Worm (Caenorhabditis elegans) whole organism, L3 larva: ENCODE results near the gene str-43.

Source experiments
- R02D3.7 ChIP-seq: fragments of 150-350 bp; optimal IDR thresholded peaks from 2 replicates; lab custom pipeline; 2014; ENCODE audit warnings: missing biosample characterization, missing genetic modification characterization
- aly-2 ChIP-seq: fragments of 150-350 bp; optimal IDR thresholded peaks from 2 replicates; lab custom pipeline; 2014; ENCODE audit warnings: missing biosample characterization, missing genetic modification characterization
- ama-1 ChIP-seq: fragments of 150-350 bp; optimal IDR thresholded peaks from 2 replicates; lab custom pipeline; 2018
- ceh-16 ChIP-seq: sonication (generic microtip); optimal IDR thresholded peaks from 2 replicates; lab custom pipeline; 2017; ENCODE audit warnings: missing biosample characterization, missing genetic modification characterization
- ceh-9 ChIP-seq: sonication (generic microtip); optimal IDR thresholded peaks from 2 replicates; lab custom pipeline; 2018; ENCODE audit warnings: missing biosample characterization, missing genetic modification characterization
- egl-27 ChIP-seq: sonication (generic microtip); optimal IDR thresholded peaks from 4 replicates; lab custom pipeline; 2017; ENCODE audit warnings: missing biosample characterization, missing genetic modification reagents, missing genetic modification characterization
- egl-5 ChIP-seq: fragments of 150-350 bp; optimal IDR thresholded peaks from 2 replicates; lab custom pipeline; 2017; ENCODE audit warnings: missing biosample characterization, missing genetic modification reagents, missing genetic modification characterization, inconsistent platforms
- elt-1 ChIP-seq: fragments of 150-350 bp; optimal IDR thresholded peaks from 2 replicates; lab custom pipeline; 2014; ENCODE audit warnings: missing biosample characterization, missing genetic modification characterization
- elt-2 ChIP-seq: sonication (generic microtip); optimal IDR thresholded peaks from 2 replicates; lab custom pipeline; 2016; ENCODE audit warnings: missing genetic modification reagents, mild to moderate bottlenecking, missing genetic modification characterization, missing compliant biosample characterization
- elt-3 ChIP-seq, 3 experiments: fragments of 150-350 bp in 1 of 3; sonication (generic microtip) in 2 of 3; optimal IDR thresholded peaks; 2 replicates in 2 of 3; 4 replicates in 1 of 3; lab custom pipeline; 2014 to 2017; ENCODE audit warnings: missing biosample characterization in 3 of 3, missing genetic modification characterization in 3 of 3
- eor-1 ChIP-seq, 2 experiments: fragments of 150-350 bp; optimal IDR thresholded peaks; 2 replicates each; lab custom pipeline; 2014 to 2018; ENCODE audit warnings: missing biosample characterization in 2 of 2, missing genetic modification characterization in 2 of 2
- fkh-2 ChIP-seq: fragments of 150-350 bp; optimal IDR thresholded peaks from 2 replicates; lab custom pipeline; 2014; ENCODE audit warnings: missing biosample characterization, missing genetic modification reagents, missing genetic modification characterization
- fos-1 ChIP-seq: fragments of 150-350 bp; optimal IDR thresholded peaks from 2 replicates; lab custom pipeline; 2014; ENCODE audit warnings: missing biosample characterization, missing genetic modification characterization
- hmg-11 ChIP-seq: sonication (generic microtip); optimal IDR thresholded peaks from 2 replicates; lab custom pipeline; 2016; ENCODE audit warnings: missing genetic modification characterization, missing compliant biosample characterization
- jun-1 ChIP-seq: fragments of 150-350 bp; optimal IDR thresholded peaks from 2 replicates; lab custom pipeline; 2014; ENCODE audit warnings: missing biosample characterization, missing genetic modification reagents, missing genetic modification characterization
- mml-1 ChIP-seq: fragments of 150-350 bp; sonication (generic microtip); optimal IDR thresholded peaks from 3 replicates; lab custom pipeline; 2014; ENCODE audit warnings: missing biosample characterization, missing genetic modification characterization
- nfya-1 ChIP-seq: sonication (generic microtip); optimal IDR thresholded peaks from 2 replicates; lab custom pipeline; 2017; ENCODE audit warnings: missing genetic modification characterization, mild to moderate bottlenecking, missing compliant biosample characterization, antibody characterized with exemption, moderate library complexity; ENCODE audit not compliant: insufficient read depth
- nhr-12 ChIP-seq: fragments of 150-350 bp; optimal IDR thresholded peaks from 2 replicates; lab custom pipeline; 2014; ENCODE audit warnings: missing biosample characterization, missing genetic modification characterization
- nhr-23 ChIP-seq: fragments of 150-350 bp; optimal IDR thresholded peaks from 2 replicates; lab custom pipeline; 2014; ENCODE audit warnings: missing biosample characterization, missing genetic modification reagents, missing genetic modification characterization
- nhr-25 ChIP-seq: sonication (generic microtip); optimal IDR thresholded peaks from 2 replicates; lab custom pipeline; 2017; ENCODE audit warnings: missing biosample characterization, missing genetic modification characterization
- nhr-28 ChIP-seq: fragments of 150-350 bp; optimal IDR thresholded peaks from 2 replicates; lab custom pipeline; 2014; ENCODE audit warnings: missing biosample characterization, missing genetic modification characterization
- nhr-43 ChIP-seq: sonication (generic microtip); optimal IDR thresholded peaks from 2 replicates; lab custom pipeline; 2016; ENCODE audit warnings: mild to moderate bottlenecking, missing genetic modification characterization, missing compliant biosample characterization; ENCODE audit not compliant: poor library complexity, severe bottlenecking
- nhr-67 ChIP-seq: fragments of 150-350 bp; optimal IDR thresholded peaks from 2 replicates; lab custom pipeline; 2014; ENCODE audit warnings: missing biosample characterization, missing genetic modification characterization
- nhr-77 ChIP-seq: fragments of 150-350 bp; optimal IDR thresholded peaks from 2 replicates; lab custom pipeline; 2014; ENCODE audit warnings: missing biosample characterization, missing genetic modification characterization
- pqm-1 ChIP-seq: fragments of 150-350 bp; optimal IDR thresholded peaks from 2 replicates; lab custom pipeline; 2017; ENCODE audit warnings: missing biosample characterization, missing genetic modification characterization, inconsistent platforms
- sea-2 ChIP-seq: fragments of 150-350 bp; sonication (generic microtip); optimal IDR thresholded peaks from 4 replicates; lab custom pipeline; 2014; ENCODE audit warnings: missing biosample characterization, missing genetic modification reagents, missing genetic modification characterization
- skn-1 ChIP-seq: fragments of 150-350 bp; optimal IDR thresholded peaks from 2 replicates; lab custom pipeline; 2014; ENCODE audit warnings: missing biosample characterization, missing genetic modification characterization
- snpc-4 ChIP-seq: fragments of 150-350 bp; optimal IDR thresholded peaks from 2 replicates; lab custom pipeline; 2014; ENCODE audit warnings: missing biosample characterization, missing genetic modification characterization
- unc-39 ChIP-seq: sonication (generic microtip); optimal IDR thresholded peaks from 4 replicates; lab custom pipeline; 2017; ENCODE audit warnings: missing biosample characterization, missing genetic modification characterization
- unc-62 ChIP-seq: fragments of 150-350 bp; sonication (generic microtip); optimal IDR thresholded peaks from 4 replicates; lab custom pipeline; 2014; ENCODE audit warnings: missing biosample characterization, missing genetic modification reagents, missing genetic modification characterization
- ztf-11 ChIP-seq: fragments of 150-350 bp; optimal IDR thresholded peaks from 2 replicates; lab custom pipeline; 2014; ENCODE audit warnings: missing biosample characterization, missing genetic modification characterization
- ztf-4 ChIP-seq: fragments of 150-350 bp; optimal IDR thresholded peaks from 2 replicates; lab custom pipeline; 2014; ENCODE audit warnings: missing biosample characterization, missing genetic modification characterization

The str-43 gene

DNA sequence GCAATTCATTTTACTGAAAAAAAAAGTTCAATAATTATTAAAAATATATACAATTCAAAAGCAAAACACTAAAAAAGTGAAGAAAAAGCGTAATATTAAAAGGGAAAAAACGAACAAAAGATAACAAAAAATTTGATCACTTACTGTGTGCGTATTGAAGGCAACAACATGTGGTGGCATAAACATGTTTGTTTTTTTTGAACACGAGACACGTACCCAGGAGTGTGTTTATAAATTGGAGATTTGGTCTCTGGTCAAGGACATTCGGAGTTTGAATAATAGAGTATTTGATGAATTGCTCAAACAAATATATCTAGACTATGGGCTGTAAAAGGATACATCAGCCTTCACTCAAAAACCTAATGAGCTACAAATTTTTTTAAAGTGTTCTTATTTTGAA, 36.3 kb downstream of the str-43 start:
- TF ChIP-seq fkh-2 (tag; lab: Kevin White, UChicago) (no peak), nfya-1 (tag; lab: Kevin White, UChicago) (no peak), unc-62 (GFP tag; lab: Kevin White, UChicago) (no peak), egl-5 (tag; lab: Kevin White, UChicago) (no peak), elt-1 (no peak), ceh-9 (no peak), aly-2 (no peak)

DNA sequence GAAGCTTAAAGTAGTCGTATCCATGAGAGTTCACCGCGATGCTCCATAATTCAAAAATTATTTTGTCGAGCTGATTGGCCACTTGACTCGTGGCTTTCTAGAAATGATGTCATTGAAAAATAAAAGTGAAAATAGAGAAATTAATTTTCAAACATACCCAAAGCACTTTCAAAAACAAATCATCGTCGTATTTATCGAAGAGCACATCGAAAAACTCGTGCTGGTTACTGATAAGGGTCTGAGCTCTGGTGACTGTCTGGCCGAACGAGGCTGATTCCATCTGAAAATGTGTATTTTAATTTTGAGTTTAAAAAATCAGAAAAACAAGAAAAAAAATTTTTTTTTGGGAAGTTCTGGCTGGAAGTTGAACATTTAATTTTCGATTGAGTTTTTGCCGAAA, 39.6 kb downstream of the str-43 start:
- no peak for TF ChIP-seq jun-1 (tag; lab: Kevin White, UChicago)
- no peak for TF ChIP-seq elt-1
- TF ChIP-seq pqm-1 = peak; percentile 34
- TF ChIP-seq ceh-16 (tag; lab: Kevin White, UChicago) = no peak
- TF ChIP-seq eor-1 (tag; optimal IDR thresholded peaks at IDR 0.05; lab: Kevin White, UChicago) = no peak
- no peak for TF ChIP-seq skn-1
- no peak for TF ChIP-seq nhr-43 (tag; lab: Kevin White, UChicago)
- TF ChIP-seq sea-2 (GFP tag; lab: Kevin White, UChicago) = no peak
- no peak for TF ChIP-seq ama-1 (lab: Kevin White, UChicago)
- no peak for TF ChIP-seq snpc-4 (tag; lab: Kevin White, UChicago)
- no peak for TF ChIP-seq R02D3.7 (tag; lab: Kevin White, UChicago)
- peak; percentile 11 for TF ChIP-seq elt-2 (tag; lab: Kevin White, UChicago)
- TF ChIP-seq mml-1 (tag; lab: Kevin White, UChicago) = no peak
- TF ChIP-seq ztf-11 (tag; lab: Kevin White, UChicago) = no peak
- TF ChIP-seq ztf-4 (tag; lab: Kevin White, UChicago) = no peak

DNA sequence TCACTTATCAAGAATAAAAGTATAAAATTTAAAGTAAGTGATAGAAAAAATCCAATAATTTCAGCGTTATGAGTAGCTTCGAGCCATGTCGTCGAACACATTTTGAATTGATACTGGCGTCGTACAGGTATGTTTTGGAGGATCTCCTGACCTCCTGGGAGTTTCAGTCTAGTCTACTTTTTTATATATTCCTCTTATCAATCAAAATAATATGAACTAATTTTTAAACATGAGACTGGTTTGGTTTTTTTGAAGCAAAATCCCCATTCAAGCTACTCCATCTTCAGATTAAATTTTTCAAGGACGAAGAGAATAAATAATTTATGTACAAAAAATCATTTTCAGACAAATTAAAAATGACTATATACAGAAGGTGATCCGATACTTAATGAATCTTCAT, 40.1 kb downstream of the str-43 start, which contains the start of gene str-101:
str-101 (minus strand) TSS at position 101 of the 400 bp plus-strand sequence.
- TF ChIP-seq aly-2 (no peak), nhr-28 (tag; lab: Kevin White, UChicago) (no peak), nhr-12 (tag; lab: Kevin White, UChicago) (no peak)

DNA sequence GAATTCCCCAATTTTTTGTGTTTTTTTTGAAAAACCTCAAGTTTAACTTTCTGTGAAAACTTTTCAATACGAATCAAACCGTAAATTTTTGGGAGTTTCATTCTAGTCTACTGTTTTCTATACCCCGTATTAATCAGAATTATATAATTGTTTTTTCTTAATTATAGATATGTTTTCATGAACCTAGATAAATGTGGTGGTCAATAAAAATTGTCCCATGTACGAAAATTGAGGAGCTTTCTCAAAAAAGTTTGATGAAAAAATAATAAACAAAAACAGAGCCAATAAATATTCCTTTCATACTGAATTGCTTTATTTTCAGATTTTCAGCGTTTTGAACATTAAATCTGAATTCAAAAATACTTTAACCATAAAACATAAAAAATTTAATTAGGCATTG, 41.5 kb downstream of the str-43 start, which contains the start of gene Y6E2A.1:
Y6E2A.1 (minus strand) TSS at position 101 of the 400 bp plus-strand sequence.
- TF ChIP-seq fos-1 (no peak), nhr-67 (tag; lab: Kevin White, UChicago) (no peak), hmg-11 (tag; lab: Kevin White, UChicago) (no peak), mml-1 (tag; lab: Kevin White, UChicago) (no peak), aly-2 (no peak), elt-3 (tag; optimal IDR thresholded peaks at IDR 0.05; lab: Kevin White, UChicago) (no peak), elt-2 (tag; lab: Kevin White, UChicago) (no peak)

DNA sequence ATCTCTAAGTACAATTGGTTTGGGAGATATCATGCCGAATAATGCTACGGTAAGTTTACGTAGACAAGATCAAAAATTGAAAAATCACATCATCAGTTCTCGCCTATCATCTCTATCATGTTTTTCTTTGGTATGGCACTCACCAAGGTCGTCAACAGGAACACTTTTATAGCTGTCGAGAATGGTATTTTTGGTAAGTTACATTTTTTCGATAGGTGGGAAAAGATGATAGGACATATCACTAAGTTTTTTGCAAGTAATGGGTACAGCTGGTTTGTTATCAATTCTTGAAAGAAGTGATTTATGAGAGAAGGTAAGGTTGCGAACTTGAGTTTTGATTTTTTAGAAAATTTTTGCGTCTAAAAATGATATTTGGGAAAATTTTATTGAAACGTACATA, 44.0 kb downstream of the str-43 start:
- TF ChIP-seq aly-2 = no peak
- peak in 2 of 3 experiments; percentile 17 to 74 for TF ChIP-seq elt-3 (tag; optimal IDR thresholded peaks at IDR 0.05; lab: Kevin White, UChicago)
- no peak for TF ChIP-seq nfya-1 (tag; lab: Kevin White, UChicago)
- TF ChIP-seq ztf-11 (tag; lab: Kevin White, UChicago) = no peak
- TF ChIP-seq snpc-4 (tag; lab: Kevin White, UChicago) = no peak
- peak; percentile 24 for TF ChIP-seq nhr-25 (tag; lab: Kevin White, UChicago)
- no peak for TF ChIP-seq egl-27 (tag; lab: Kevin White, UChicago)

DNA sequence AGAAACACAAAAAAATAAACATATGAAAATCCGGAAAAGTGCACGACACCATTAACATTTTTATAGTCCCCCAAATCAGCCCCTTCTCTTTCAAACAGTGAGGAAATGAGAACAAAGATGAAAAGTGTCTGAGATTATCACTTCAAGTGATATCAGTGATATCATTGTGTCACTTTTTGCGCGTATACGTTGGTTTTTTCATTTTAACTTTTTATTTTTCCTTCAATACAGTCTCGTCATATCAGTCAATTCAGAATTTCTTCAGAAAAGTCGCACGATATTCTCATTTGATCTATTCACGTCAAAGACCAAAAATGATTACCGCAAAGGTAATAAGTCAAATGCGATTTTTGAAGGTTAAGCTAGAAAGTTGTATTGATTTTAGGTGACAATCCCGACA, 47.2 kb downstream of the str-43 start, which contains the start of gene twk-34:
twk-34 (plus strand) TSS at position 216 of the 400 bp plus-strand sequence.
- TF ChIP-seq elt-3 (tag; optimal IDR thresholded peaks at IDR 0.05; lab: Kevin White, UChicago) (peak in 1 of 3 experiments; percentile 52), nhr-77 (tag; lab: Kevin White, UChicago) (no peak)

DNA sequence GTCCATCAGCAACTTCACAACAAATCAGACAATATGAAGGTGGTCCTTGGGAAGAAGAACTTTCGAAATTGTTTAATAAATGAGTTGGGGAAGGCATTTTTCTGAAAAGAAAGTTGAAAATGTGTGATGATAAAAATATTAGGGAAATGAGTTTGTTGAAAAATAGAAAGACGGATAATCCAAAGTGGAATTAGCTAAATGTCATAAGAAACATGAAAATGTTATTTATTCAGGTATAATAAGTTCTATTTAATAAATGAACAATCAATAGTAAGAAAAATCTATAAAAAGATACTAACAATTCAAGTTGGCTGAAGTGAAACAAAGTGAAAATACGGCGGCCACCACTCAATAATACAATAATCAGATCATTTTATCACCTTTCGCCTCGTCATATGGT, 49.7 kb downstream of the str-43 start, which contains the start of gene nhr-53:
nhr-53 (minus strand) TSS at position 101 of the 400 bp plus-strand sequence.
- TF ChIP-seq eor-1 (tag; optimal IDR thresholded peaks at IDR 0.05; lab: Kevin White, UChicago) (no peak), aly-2 (no peak), egl-5 (tag; lab: Kevin White, UChicago) (no peak), pqm-1 (no peak), nhr-23 (tag; lab: Kevin White, UChicago) (no peak), unc-39 (tag; lab: Kevin White, UChicago) (no peak)
